Fruit fly (Drosophila melanogaster) whole organism, prepupa: ENCODE measurements around the gene Vps33B.
A peak's percentile ranks its signal among the peaks of the same experiment; 100 is the strongest.

ENCODE experiments used
- Blimp-1 ChIP-seq: fragments of 200-800 bp; sonication (Bioruptor generic); optimal IDR thresholded peaks from 3 replicates; lab custom pipeline; 2017; ENCODE audit warnings: missing biosample characterization, missing genetic modification characterization, mild to moderate bottlenecking, moderate library complexity, missing genetic modification reagents
- CG10631 ChIP-seq: fragments of 200-800 bp; sonication (Bioruptor generic); optimal IDR thresholded peaks from 2 replicates; lab custom pipeline; 2016; ENCODE audit warnings: missing biosample characterization, missing genetic modification characterization
- CG10669 ChIP-seq: fragments of 200-800 bp; sonication (Bioruptor generic); optimal IDR thresholded peaks from 3 replicates; lab custom pipeline; 2018; ENCODE audit warnings: missing biosample characterization, mild to moderate bottlenecking, missing genetic modification characterization, moderate library complexity
- CG11294 ChIP-seq: fragments of 200-800 bp; sonication (Bioruptor generic); IDR thresholded peaks from 2 replicates; pipeline ENCODE4 v1.3.6; 2022; ENCODE audit warnings: missing biosample characterization, missing genetic modification characterization
- CG15336 ChIP-seq: fragments of 200-800 bp; sonication (Bioruptor generic); IDR thresholded peaks from 2 replicates; pipeline ENCODE4 v1.3.6; 2022; ENCODE audit warnings: missing biosample characterization, missing genetic modification characterization
- CG1621 ChIP-seq: fragments of 200-800 bp; sonication (Bioruptor generic); optimal IDR thresholded peaks from 3 replicates; lab custom pipeline; 2018; ENCODE audit warnings: missing biosample characterization, mild to moderate bottlenecking, missing genetic modification characterization
- CG16779 ChIP-seq: fragments of 200-800 bp; sonication (Bioruptor generic); optimal IDR thresholded peaks from 3 replicates; lab custom pipeline; 2017; ENCODE audit warnings: missing biosample characterization, mild to moderate bottlenecking, missing genetic modification characterization
- CG3032 ChIP-seq: fragments of 200-800 bp; optimal IDR thresholded peaks from 2 replicates; lab custom pipeline; 2019; ENCODE audit warnings: missing biosample characterization, mild to moderate bottlenecking, missing genetic modification characterization, moderate library complexity
- CG31627 ChIP-seq: fragments of 200-800 bp; sonication (Bioruptor generic); optimal IDR thresholded peaks from 3 replicates; lab custom pipeline; 2016; ENCODE audit warnings: missing biosample characterization, missing genetic modification characterization
- CG32006 ChIP-seq: fragments of 200-800 bp; sonication (Bioruptor generic); optimal IDR thresholded peaks from 3 replicates; lab custom pipeline; 2017; ENCODE audit warnings: missing biosample characterization, mild to moderate bottlenecking, missing genetic modification characterization
- CG3919 ChIP-seq: fragments of 200-800 bp; sonication (Bioruptor generic); optimal IDR thresholded peaks from 3 replicates; lab custom pipeline; 2016; ENCODE audit warnings: missing biosample characterization, missing genetic modification characterization
- CG4318 ChIP-seq: fragments of 200-800 bp; sonication (Bioruptor generic); optimal IDR thresholded peaks from 3 replicates; lab custom pipeline; 2017; ENCODE audit warnings: missing biosample characterization, mild to moderate bottlenecking, missing genetic modification characterization
- CG6163 ChIP-seq: fragments of 200-800 bp; sonication (Bioruptor generic); IDR thresholded peaks from 3 replicates; pipeline ENCODE4 v1.3.6; 2022; ENCODE audit warnings: missing biosample characterization, missing genetic modification characterization
- CG6276 ChIP-seq: fragments of 200-800 bp; sonication (Bioruptor generic); optimal IDR thresholded peaks from 2 replicates; lab custom pipeline; 2017; ENCODE audit warnings: missing biosample characterization, mild to moderate bottlenecking, missing genetic modification characterization
- CG6792 ChIP-seq: fragments of 200-800 bp; sonication (Bioruptor generic); optimal IDR thresholded peaks from 3 replicates; lab custom pipeline; 2016; ENCODE audit warnings: missing biosample characterization, missing genetic modification characterization
- CG6854 ChIP-seq: fragments of 200-800 bp; sonication (Bioruptor generic); optimal IDR thresholded peaks from 2 replicates; lab custom pipeline; 2017; ENCODE audit warnings: missing biosample characterization, mild to moderate bottlenecking, missing genetic modification characterization
- CG8119 ChIP-seq: fragments of 200-800 bp; sonication (Bioruptor generic); IDR thresholded peaks from 3 replicates; pipeline ENCODE4 v1.3.6; 2022; ENCODE audit warnings: missing biosample characterization, missing genetic modification characterization
- CG8319 ChIP-seq: fragments of 200-800 bp; sonication (Bioruptor generic); optimal IDR thresholded peaks from 3 replicates; lab custom pipeline; 2016; ENCODE audit warnings: missing biosample characterization, missing genetic modification characterization
- CG8632 ChIP-seq: fragments of 200-800 bp; sonication (Bioruptor generic); optimal IDR thresholded peaks from 3 replicates; lab custom pipeline; 2016; ENCODE audit warnings: missing biosample characterization, missing genetic modification characterization
- CG9139 ChIP-seq: fragments of 200-800 bp; sonication (Bioruptor generic); optimal IDR thresholded peaks from 3 replicates; lab custom pipeline; 2017; ENCODE audit warnings: missing biosample characterization, mild to moderate bottlenecking, missing genetic modification characterization
- Eip78C ChIP-seq: fragments of 200-800 bp; sonication (Bioruptor generic); peaks from one replicate; lab custom pipeline; 2016; ENCODE audit warnings: missing biosample characterization, missing genetic modification characterization
- Eip93F ChIP-seq: fragments of 200-800 bp; sonication (Bioruptor generic); optimal IDR thresholded peaks from 2 replicates; lab custom pipeline; 2016; ENCODE audit warnings: missing biosample characterization, mild to moderate bottlenecking, missing genetic modification characterization
- Ets96B ChIP-seq: fragments of 200-800 bp; optimal IDR thresholded peaks from 2 replicates; lab custom pipeline; 2019; ENCODE audit warnings: missing biosample characterization, mild to moderate bottlenecking, missing genetic modification characterization, moderate library complexity
- Gug ChIP-seq: fragments of 200-800 bp; sonication (Bioruptor generic); IDR thresholded peaks from 2 replicates; pipeline ENCODE4 v1.3.6; 2022; ENCODE audit warnings: missing biosample characterization, missing genetic modification characterization
- Hr39 ChIP-seq: fragments of 200-800 bp; sonication (Bioruptor generic); optimal IDR thresholded peaks from 2 replicates; lab custom pipeline; 2016; ENCODE audit warnings: missing biosample characterization, missing genetic modification characterization
- Lpt ChIP-seq: fragments of 200-800 bp; sonication (Bioruptor generic); optimal IDR thresholded peaks from 3 replicates; lab custom pipeline; 2016; ENCODE audit warnings: missing biosample characterization, missing genetic modification characterization
- Met ChIP-seq: fragments of 200-800 bp; sonication (Bioruptor generic); optimal IDR thresholded peaks from 3 replicates; lab custom pipeline; 2016; ENCODE audit warnings: missing biosample characterization, missing genetic modification characterization
- Sox14 ChIP-seq: fragments of 200-800 bp; sonication (Bioruptor generic); optimal IDR thresholded peaks from 3 replicates; lab custom pipeline; 2016; ENCODE audit warnings: missing biosample characterization, missing genetic modification characterization
- Sox15 ChIP-seq: fragments of 200-800 bp; sonication (Bioruptor generic); optimal IDR thresholded peaks from 3 replicates; lab custom pipeline; 2016; ENCODE audit warnings: missing biosample characterization, missing genetic modification characterization
- achi ChIP-seq: fragments of 200-800 bp; sonication (Bioruptor generic); optimal IDR thresholded peaks from 3 replicates; lab custom pipeline; 2016; ENCODE audit warnings: missing biosample characterization, missing genetic modification characterization
- dac ChIP-seq: fragments of 200-800 bp; sonication (Bioruptor generic); optimal IDR thresholded peaks from 2 replicates; lab custom pipeline; 2017; ENCODE audit warnings: missing biosample characterization, mild to moderate bottlenecking, missing genetic modification characterization
- dsx ChIP-seq: fragments of 200-800 bp; optimal IDR thresholded peaks from 3 replicates; lab custom pipeline; 2019; ENCODE audit warnings: missing biosample characterization, mild to moderate bottlenecking, missing genetic modification characterization, moderate library complexity; ENCODE audit not compliant: poor library complexity, severe bottlenecking
- fd59A ChIP-seq: fragments of 200-800 bp; sonication (Bioruptor generic); optimal IDR thresholded peaks from 2 replicates; lab custom pipeline; 2017; ENCODE audit warnings: missing biosample characterization, mild to moderate bottlenecking, missing genetic modification characterization, missing genetic modification reagents
- fd85E ChIP-seq: fragments of 200-800 bp; sonication (Bioruptor generic); optimal IDR thresholded peaks from 3 replicates; lab custom pipeline; 2016; ENCODE audit warnings: missing biosample characterization, missing genetic modification characterization
- fkh ChIP-seq: fragments of 200-800 bp; sonication (Bioruptor generic); optimal IDR thresholded peaks from 3 replicates; lab custom pipeline; 2017; ENCODE audit warnings: missing biosample characterization, mild to moderate bottlenecking, missing genetic modification characterization, moderate library complexity
- lz ChIP-seq: fragments of 200-800 bp; sonication (Bioruptor generic); optimal IDR thresholded peaks from 3 replicates; lab custom pipeline; 2016; ENCODE audit warnings: missing biosample characterization, missing genetic modification characterization
- net ChIP-seq: fragments of 200-800 bp; sonication (Bioruptor generic); optimal IDR thresholded peaks from 3 replicates; lab custom pipeline; 2016; ENCODE audit warnings: missing biosample characterization, missing genetic modification characterization
- pdm3 ChIP-seq: fragments of 200-800 bp; sonication (Bioruptor generic); optimal IDR thresholded peaks from 3 replicates; lab custom pipeline; 2016; ENCODE audit warnings: missing biosample characterization, missing genetic modification characterization
- spab ChIP-seq: fragments of 200-800 bp; sonication (Bioruptor generic); optimal IDR thresholded peaks from 2 replicates; lab custom pipeline; 2017; ENCODE audit warnings: missing biosample characterization, mild to moderate bottlenecking, missing genetic modification characterization, missing genetic modification reagents
- ss ChIP-seq, 2 experiments: fragments of 200-800 bp; sonication (Bioruptor generic); optimal IDR thresholded peaks; 2 replicates in 1 of 2; 3 replicates in 1 of 2; lab custom pipeline; 2017 to 2018; ENCODE audit warnings: mild to moderate bottlenecking in 2 of 2, missing biosample characterization in 2 of 2, missing genetic modification characterization in 2 of 2, moderate library complexity in 1 of 2
- svp ChIP-seq: fragments of 200-800 bp; sonication (Bioruptor generic); peaks from one replicate; lab custom pipeline; 2016; ENCODE audit warnings: missing biosample characterization, missing genetic modification characterization
- topi ChIP-seq: fragments of 200-800 bp; sonication (Bioruptor generic); optimal IDR thresholded peaks from 3 replicates; lab custom pipeline; 2016; ENCODE audit warnings: missing biosample characterization, missing genetic modification characterization
- vri ChIP-seq: fragments of 200-800 bp; sonication (Bioruptor generic); optimal IDR thresholded peaks from 3 replicates; lab custom pipeline; 2016; ENCODE audit warnings: missing biosample characterization, mild to moderate bottlenecking, missing genetic modification characterization

Vps33B gene

DNA sequence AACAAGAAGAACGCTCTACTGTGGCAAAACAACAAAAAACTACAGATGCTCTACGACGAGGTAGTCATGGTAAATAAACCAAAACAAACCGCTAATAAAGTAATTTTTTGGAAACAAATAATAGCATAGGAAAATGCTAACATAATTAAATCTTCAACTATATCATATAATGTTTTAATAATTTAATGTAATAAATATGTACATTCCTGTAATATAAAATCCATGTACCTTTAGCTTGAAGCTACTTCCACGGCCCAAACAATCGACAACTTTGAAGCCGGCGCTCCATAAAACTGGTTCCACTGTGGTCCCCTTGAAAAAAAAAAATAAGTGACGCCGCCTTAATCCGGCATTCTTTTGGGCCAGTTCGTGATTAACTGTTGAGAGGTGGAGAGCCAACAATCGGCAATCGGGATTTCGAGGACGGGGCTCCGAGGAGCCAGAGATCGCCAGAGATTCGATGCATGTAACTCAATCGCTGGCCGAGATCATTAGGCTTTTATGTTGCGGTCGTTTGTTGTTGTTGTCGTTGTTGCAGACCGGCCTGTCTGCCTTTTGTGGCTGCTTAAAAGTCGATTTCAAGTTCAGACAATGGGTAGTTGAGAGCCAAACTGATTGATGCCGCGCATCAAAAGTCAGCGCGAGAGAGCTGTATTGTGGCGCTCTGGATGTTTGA, 10.5 kb upstream of the Vps33B start (continued):
- peak; percentile 81 for TF ChIP-seq CG16779
- peak; percentile 74 for TF ChIP-seq Hr39
- TF ChIP-seq Gug (GFP tag; lab: Robert Waterston, UW) = peak; percentile 77
- peak; percentile 92 for TF ChIP-seq CG10669
- peak; percentile 86 for TF ChIP-seq CG8319 (GFP tag; lab: Kevin White, UChicago)
- TF ChIP-seq Sox15 = peak; percentile 77
- TF ChIP-seq CG6276 (GFP tag; lab: Kevin White, UChicago) = peak; percentile 74
- peak; percentile 91 for TF ChIP-seq achi (GFP tag; lab: Kevin White, UChicago)
- TF ChIP-seq CG9139 = peak; percentile 92
- peak; percentile 89 for TF ChIP-seq fd59A (GFP tag; lab: Kevin White, UChicago)
- TF ChIP-seq spab (GFP tag; lab: Kevin White, UChicago) = peak; percentile 91
- TF ChIP-seq CG6854 (GFP tag; lab: Kevin White, UChicago) = peak; percentile 69
- peak; percentile 81 for TF ChIP-seq pdm3 (GFP tag; lab: Kevin White, UChicago)
- TF ChIP-seq ss (GFP tag; optimal IDR thresholded peaks at IDR 0.05; lab: Kevin White, UChicago) = peak; percentile 95
- peak; percentile 96 for TF ChIP-seq CG3032 (tag; lab: Kevin White, UChicago)
- peak; percentile 97 for TF ChIP-seq Eip78C (GFP tag; lab: Kevin White, UChicago)
- peak; percentile 72 for TF ChIP-seq CG31627 (GFP tag; lab: Kevin White, UChicago)
- peak; percentile 89 for TF ChIP-seq CG8119 (GFP tag; lab: Robert Waterston, UW)
- TF ChIP-seq topi (GFP tag; lab: Kevin White, UChicago) = peak; percentile 87
- peak; percentile 82 for TF ChIP-seq vri (GFP tag; lab: Kevin White, UChicago)
- peak; percentile 75 for TF ChIP-seq CG11294
- peak; percentile 94 for TF ChIP-seq Ets96B (tag; lab: Kevin White, UChicago)
- peak; percentile 88 for TF ChIP-seq Met

DNA sequence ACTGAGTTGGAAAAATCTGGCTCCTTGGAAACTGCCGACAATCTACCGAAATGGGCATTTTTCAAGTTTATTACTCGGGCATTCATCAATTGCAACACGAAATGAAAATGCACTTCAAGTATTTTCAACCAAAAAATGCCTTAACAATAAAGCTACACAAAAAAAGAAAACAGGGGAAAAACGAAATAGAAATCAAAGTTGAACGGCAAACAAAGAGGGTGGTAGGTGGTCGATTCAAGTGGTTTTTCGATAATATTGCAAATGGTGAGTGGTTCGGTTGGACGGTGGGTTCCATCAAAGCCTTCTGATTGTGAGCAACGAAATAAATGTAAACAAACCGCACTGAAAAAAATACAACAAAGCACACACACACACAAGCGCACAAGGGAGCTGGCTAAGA, 7.1 kb upstream of the Vps33B start:
- TF ChIP-seq vri (GFP tag; lab: Kevin White, UChicago) (peak; percentile 28), CG6163 (no peak), fd59A (GFP tag; lab: Kevin White, UChicago) (no peak)

DNA sequence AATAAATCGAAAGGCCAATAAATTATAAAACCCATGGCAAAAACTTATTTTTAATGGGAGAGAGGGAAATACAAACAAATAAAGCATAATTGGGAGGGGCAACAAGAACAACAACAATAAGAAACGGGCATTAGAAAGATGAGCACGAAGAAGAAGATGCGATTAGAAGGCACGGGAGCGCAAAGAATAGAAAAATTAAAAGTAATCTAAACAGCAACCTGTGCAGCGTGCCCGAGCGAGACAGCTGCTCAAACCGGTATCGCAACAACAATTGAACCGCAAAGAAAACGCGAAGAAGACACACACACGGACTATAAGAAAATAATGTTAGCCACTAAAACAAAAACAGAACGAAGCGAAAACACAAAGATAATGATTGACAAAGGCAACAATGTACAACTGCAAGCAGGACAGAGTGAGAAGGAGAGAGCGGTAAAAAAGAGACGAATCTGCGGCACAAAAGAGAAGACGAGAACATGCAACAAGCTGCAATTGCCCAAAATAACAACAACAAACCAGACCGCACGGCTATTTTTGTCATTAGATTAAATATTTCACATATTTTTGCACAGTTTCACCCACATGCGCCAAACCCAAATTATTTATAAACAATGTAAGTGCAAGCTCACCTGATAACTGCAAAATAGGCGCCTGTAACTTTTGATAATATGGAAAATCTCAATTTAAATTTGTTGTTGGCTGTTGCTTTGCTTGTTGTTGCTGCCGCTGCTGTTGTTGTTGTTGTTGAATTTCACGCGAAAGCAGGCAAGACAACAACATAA, 1.2 kb upstream of the Vps33B start:
- TF ChIP-seq CG10669 (no peak), svp (no peak), CG3919 (GFP tag; lab: Kevin White, UChicago) (no peak), fkh (GFP tag; lab: Kevin White, UChicago) (no peak), Eip93F (no peak), fd85E (GFP tag; lab: Kevin White, UChicago) (no peak), ss (GFP tag; optimal IDR thresholded peaks at IDR 0.05; lab: Kevin White, UChicago) (peak in 1 of 2 experiments; percentile 14), Eip78C (GFP tag; lab: Kevin White, UChicago) (peak; percentile 52), CG3032 (tag; lab: Kevin White, UChicago) (no peak), dac (GFP tag; lab: Kevin White, UChicago) (no peak), CG15336 (0 out of 2 replicates have a peak, but pooled peaks have one; percentile 9), CG6792 (GFP tag; lab: Kevin White, UChicago) (no peak), CG10631 (no peak), CG4318 (GFP tag; lab: Kevin White, UChicago) (no peak), pdm3 (GFP tag; lab: Kevin White, UChicago) (no peak), Blimp-1 (GFP tag; lab: Kevin White, UChicago) (no peak), achi (GFP tag; lab: Kevin White, UChicago) (no peak), CG31627 (GFP tag; lab: Kevin White, UChicago) (no peak), lz (GFP tag; lab: Kevin White, UChicago) (no peak), CG9139 (no peak), Lpt (no peak), CG32006 (GFP tag; lab: Kevin White, UChicago) (no peak), spab (GFP tag; lab: Kevin White, UChicago) (no peak), vri (GFP tag; lab: Kevin White, UChicago) (no peak), topi (GFP tag; lab: Kevin White, UChicago) (no peak), Ets96B (tag; lab: Kevin White, UChicago) (no peak), Sox14 (GFP tag; lab: Kevin White, UChicago) (peak; percentile 30), net (GFP tag; lab: Kevin White, UChicago) (no peak), CG8632 (GFP tag; lab: Kevin White, UChicago) (no peak), CG8319 (GFP tag; lab: Kevin White, UChicago) (no peak), dsx (peak; percentile 94), fd59A (GFP tag; lab: Kevin White, UChicago) (no peak), CG6163 (peak; percentile 42; the same call in 1 of the 3 replicates), CG1621 (tag; lab: Kevin White, UChicago) (no peak), CG11294 (no peak)
